Fruit fly (Drosophila melanogaster) whole organism, prepupa: ENCODE measurements around the gene HUWE1.

Experiments
- Blimp-1 ChIP-seq: fragments of 200-800 bp; sonication (Bioruptor generic); optimal IDR thresholded peaks from 3 replicates; lab custom pipeline; 2017; ENCODE audit warnings: missing biosample characterization, missing genetic modification characterization, mild to moderate bottlenecking, moderate library complexity, missing genetic modification reagents
- CG10631 ChIP-seq: fragments of 200-800 bp; sonication (Bioruptor generic); optimal IDR thresholded peaks from 2 replicates; lab custom pipeline; 2016; ENCODE audit warnings: missing biosample characterization, missing genetic modification characterization
- CG6808 ChIP-seq: fragments of 200-800 bp; sonication (Bioruptor generic); optimal IDR thresholded peaks from 3 replicates; lab custom pipeline; 2017; ENCODE audit warnings: missing biosample characterization, missing genetic modification characterization, mild to moderate bottlenecking, moderate library complexity, missing genetic modification reagents
- CG9139 ChIP-seq: fragments of 200-800 bp; sonication (Bioruptor generic); optimal IDR thresholded peaks from 3 replicates; lab custom pipeline; 2017; ENCODE audit warnings: missing biosample characterization, mild to moderate bottlenecking, missing genetic modification characterization
- Eip93F ChIP-seq: fragments of 200-800 bp; sonication (Bioruptor generic); optimal IDR thresholded peaks from 2 replicates; lab custom pipeline; 2016; ENCODE audit warnings: missing biosample characterization, mild to moderate bottlenecking, missing genetic modification characterization
- Ets21C ChIP-seq: fragments of 200-800 bp; sonication (Bioruptor generic); optimal IDR thresholded peaks from 3 replicates; lab custom pipeline; 2016; ENCODE audit warnings: missing biosample characterization, missing genetic modification characterization
- Sox14 ChIP-seq: fragments of 200-800 bp; sonication (Bioruptor generic); optimal IDR thresholded peaks from 3 replicates; lab custom pipeline; 2016; ENCODE audit warnings: missing biosample characterization, missing genetic modification characterization
- cyc ChIP-seq: fragments of 200-800 bp; sonication (Bioruptor generic); optimal IDR thresholded peaks from 3 replicates; lab custom pipeline; 2016; ENCODE audit warnings: missing biosample characterization, missing genetic modification characterization
- fd85E ChIP-seq: fragments of 200-800 bp; sonication (Bioruptor generic); optimal IDR thresholded peaks from 3 replicates; lab custom pipeline; 2016; ENCODE audit warnings: missing biosample characterization, missing genetic modification characterization
- lz ChIP-seq: fragments of 200-800 bp; sonication (Bioruptor generic); optimal IDR thresholded peaks from 3 replicates; lab custom pipeline; 2016; ENCODE audit warnings: missing biosample characterization, missing genetic modification characterization

DNA sequence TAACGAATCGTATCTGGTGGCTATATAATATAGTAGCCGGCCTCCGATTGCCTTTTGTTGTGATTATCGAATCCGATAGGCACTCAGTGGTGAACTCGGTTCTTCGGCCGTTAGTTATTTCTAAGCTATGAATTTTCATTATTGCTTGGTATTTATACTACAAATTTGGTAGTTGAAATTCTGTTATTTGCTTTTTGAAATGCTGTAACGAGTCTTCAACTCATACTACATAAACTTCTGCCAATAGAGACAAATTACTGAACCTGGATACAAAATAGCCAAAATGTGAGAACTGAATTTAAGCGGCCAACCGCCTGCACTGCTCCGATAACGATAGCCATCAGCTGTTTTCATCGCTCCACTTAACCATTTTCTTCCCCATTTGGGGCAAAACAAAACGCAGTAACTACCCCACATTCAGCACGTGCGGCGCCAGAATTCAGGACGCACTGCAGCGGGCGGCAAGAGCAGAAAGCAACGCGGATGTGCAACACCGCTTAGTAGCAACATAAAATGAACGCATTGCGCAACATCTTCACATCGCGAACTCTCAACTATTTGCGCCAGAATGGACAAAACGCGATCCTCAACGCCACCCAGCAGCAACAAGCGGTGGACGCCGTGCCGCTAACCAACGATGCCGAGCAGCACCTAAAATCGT is 26.6 kb downstream of the HUWE1 start, which contains the start of the genes CG11679 and CG8206:
- TF ChIP-seq lz (GFP tag; lab: Kevin White, UChicago): peak; percentile 50
- peak; percentile 51 for TF ChIP-seq cyc (GFP tag; lab: Kevin White, UChicago)
- peak; percentile 57 for TF ChIP-seq Sox14 (GFP tag; lab: Kevin White, UChicago)
- TF ChIP-seq CG9139 (GFP tag; lab: Kevin White, UChicago): no peak
- peak; percentile 39 for TF ChIP-seq Ets21C (GFP tag; lab: Kevin White, UChicago)
- no peak for TF ChIP-seq Blimp-1 (GFP tag; lab: Kevin White, UChicago)
- TF ChIP-seq fd85E (GFP tag; lab: Kevin White, UChicago): no peak
- no peak for TF ChIP-seq CG6808 (GFP tag; lab: Kevin White, UChicago)
- TF ChIP-seq CG10631 (GFP tag; lab: Kevin White, UChicago): peak; percentile 26
- TF ChIP-seq Eip93F: no peak
